Worm (Caenorhabditis elegans) whole organism, L4 larva: ENCODE data around the gene srx-21.

ENCODE experiments used
- aly-2 ChIP-seq: sonication (generic microtip); optimal IDR thresholded peaks from 2 replicates; lab custom pipeline; 2018; ENCODE audit warnings: missing biosample characterization, missing genetic modification characterization
- hlh-30 ChIP-seq: sonication (generic microtip); optimal IDR thresholded peaks from 2 replicates; lab custom pipeline; 2017; ENCODE audit warnings: antibody characterized with exemption, mild to moderate bottlenecking, missing genetic modification characterization, missing compliant biosample characterization; ENCODE audit not compliant: insufficient read depth
- mes-2 ChIP-seq: sonication (generic microtip); optimal IDR thresholded peaks from 2 replicates; lab custom pipeline; 2016; ENCODE audit warnings: missing genotype, mild to moderate bottlenecking, missing genetic modification characterization, missing compliant biosample characterization; ENCODE audit not compliant: poor library complexity, severe bottlenecking
- mxl-2 ChIP-seq: fragments of 200-800 bp; sonication (Bioruptor generic); conservative IDR thresholded peaks from 2 replicates; pipeline ENCODE4 v1.3.6; 2022; ENCODE audit warnings: missing genetic modification reagents, missing genetic modification characterization, missing compliant biosample characterization
- nhr-111 ChIP-seq: fragments of 200-800 bp; sonication (Bioruptor generic); optimal IDR thresholded peaks from 2 replicates; lab custom pipeline; 2018; ENCODE audit warnings: mild to moderate bottlenecking, missing genetic modification characterization, missing compliant biosample characterization
- nhr-237 ChIP-seq: sonication (generic microtip); optimal IDR thresholded peaks from 2 replicates; lab custom pipeline; 2017; ENCODE audit warnings: missing biosample characterization, missing genetic modification characterization
- snpc-4 ChIP-seq: fragments of 150-350 bp; optimal IDR thresholded peaks from 2 replicates; lab custom pipeline; 2014; ENCODE audit warnings: missing biosample characterization, missing genetic modification characterization
- spr-3 ChIP-seq: fragments of 200-800 bp; sonication (Bioruptor generic); optimal IDR thresholded peaks from 2 replicates; lab custom pipeline; 2018; ENCODE audit warnings: mild to moderate bottlenecking, missing genetic modification characterization, missing compliant biosample characterization
- zfp-3 ChIP-seq: fragments of 200-800 bp; sonication (Bioruptor generic); conservative IDR thresholded peaks from 2 replicates; pipeline ENCODE4 v1.3.6; 2022; ENCODE audit warnings: missing genetic modification reagents, missing genetic modification characterization, missing compliant biosample characterization
- zip-11 ChIP-seq: fragments of 200-800 bp; sonication (Bioruptor generic); IDR thresholded peaks from 2 replicates; pipeline ENCODE4 v1.3.6; 2022; ENCODE audit warnings: missing genetic modification characterization, missing compliant biosample characterization
- ztf-11 ChIP-seq: fragments of 150-350 bp; optimal IDR thresholded peaks from 2 replicates; lab custom pipeline; 2014; ENCODE audit warnings: missing biosample characterization, missing genetic modification characterization

- TF ChIP-seq zfp-3 = peak; percentile 48
- no peak for TF ChIP-seq snpc-4 (tag; lab: Kevin White, UChicago)
- 0 out of 2 replicates have a peak, but pooled peaks have one; percentile 16 for TF ChIP-seq zip-11 (GFP tag; lab: Robert Waterston, UW)
- TF ChIP-seq nhr-237 (tag; lab: Kevin White, UChicago) = no peak
- TF ChIP-seq mxl-2 (GFP tag; lab: Robert Waterston, UW) = no peak
- peak; percentile 82 for TF ChIP-seq nhr-111 (GFP tag; lab: Kevin White, UChicago)
- no peak for TF ChIP-seq aly-2 (tag; lab: Kevin White, UChicago)
- TF ChIP-seq ztf-11 (tag; lab: Kevin White, UChicago) = no peak
- peak; percentile 48 for TF ChIP-seq spr-3
- peak; percentile 55 for TF ChIP-seq mes-2
- TF ChIP-seq hlh-30 (tag; lab: Kevin White, UChicago) = peak; percentile 62
Observed at ce11 chrV:727484-728351, 50.9 kb downstream of the srx-21 start, which contains the start of the genes icl-1 and srh-2.
